Fruit fly (Drosophila melanogaster) whole organism, wandering third instar larva: ENCODE data around the gene CG13390.

ENCODE experiments used
- CrebA ChIP-seq: fragments of 200-800 bp; sonication (Bioruptor generic); optimal IDR thresholded peaks from 2 replicates; lab custom pipeline; 2016; ENCODE audit warnings: missing biosample characterization, mild to moderate bottlenecking, missing genetic modification characterization, borderline replicate concordance
- Dfd ChIP-seq: fragments of >200 bp; optimal IDR thresholded peaks from 2 replicates; lab custom pipeline; 2017; ENCODE audit warnings: missing biosample characterization, missing genetic modification characterization
- Myc ChIP-seq: fragments of >200 bp; optimal IDR thresholded peaks from 2 replicates; lab custom pipeline; 2017
- N ChIP-seq: fragments of >200 bp; optimal IDR thresholded peaks from 2 replicates; lab custom pipeline; 2018; ENCODE audit warnings: missing biosample characterization, missing external identifiers, missing genetic modification characterization
- Sp1 ChIP-seq: fragments of 200-800 bp; sonication (Bioruptor generic); optimal IDR thresholded peaks from 3 replicates; lab custom pipeline; 2019; ENCODE audit warnings: missing biosample characterization, mild to moderate bottlenecking, missing genetic modification characterization, moderate library complexity
- br ChIP-seq: fragments of 200-800 bp; sonication (Bioruptor generic); optimal IDR thresholded peaks from 2 replicates; lab custom pipeline; 2016; ENCODE audit warnings: missing biosample characterization, missing genetic modification characterization
- lola ChIP-seq: fragments of >200 bp; optimal IDR thresholded peaks from 2 replicates; lab custom pipeline; 2017; ENCODE audit warnings: missing biosample characterization, missing genetic modification characterization
- rgr ChIP-seq: fragments of 200-800 bp; sonication (Bioruptor generic); optimal IDR thresholded peaks from 3 replicates; lab custom pipeline; 2016; ENCODE audit warnings: missing biosample characterization, mild to moderate bottlenecking, missing genetic modification characterization
- tai ChIP-seq: sonication (Bioruptor generic); optimal IDR thresholded peaks from 2 replicates; lab custom pipeline; 2016; ENCODE audit warnings: missing biosample characterization, missing genetic modification characterization
- woc ChIP-seq: sonication (Bioruptor generic); optimal IDR thresholded peaks from 2 replicates; lab custom pipeline; 2016; ENCODE audit warnings: missing biosample characterization, mild to moderate bottlenecking, missing genetic modification characterization

DNA sequence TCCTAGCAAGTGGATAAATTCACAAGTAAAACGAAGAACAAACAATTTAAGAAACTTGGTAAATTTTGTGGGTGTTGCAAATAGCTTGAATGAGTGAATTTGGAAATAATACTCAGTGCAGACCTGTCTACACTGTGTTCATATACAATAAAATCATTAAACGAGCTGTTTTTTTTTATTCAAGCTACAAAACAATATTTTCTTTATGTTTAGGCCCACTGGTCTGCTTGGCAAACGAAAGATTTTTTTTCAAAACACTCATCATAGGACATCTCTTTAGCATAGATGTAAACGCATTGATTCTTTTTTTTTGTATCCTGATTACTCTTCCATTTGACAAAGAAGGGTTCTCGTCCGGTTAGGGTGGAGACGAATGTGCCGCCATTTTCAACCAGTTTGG is 15.7 kb upstream of the CG13390 start, which contains the start of gene CG42820:
- TF ChIP-seq CrebA (GFP tag; lab: Kevin White, UChicago) (no peak), lola (GFP tag; lab: Kevin White, UChicago) (no peak), rgr (GFP tag; lab: Kevin White, UChicago) (no peak), br (GFP tag; lab: Kevin White, UChicago) (no peak), woc (no peak), Dfd (GFP tag; lab: Kevin White, UChicago) (no peak), Myc (lab: Kevin White, UChicago) (no peak), Sp1 (GFP tag; lab: Kevin White, UChicago) (no peak), N (GFP tag; lab: Kevin White, UChicago) (no peak), tai (GFP tag; lab: Kevin White, UChicago) (no peak)
